Worm (Caenorhabditis elegans) whole organism, L3 larva: ENCODE data around the gene K03H1.9.

Experiments
- R02D3.7 ChIP-seq: fragments of 150-350 bp; optimal IDR thresholded peaks from 2 replicates; lab custom pipeline; 2014; ENCODE audit warnings: missing biosample characterization, missing genetic modification characterization
- ZK546.5 ChIP-seq: sonication (generic microtip); optimal IDR thresholded peaks from 2 replicates; lab custom pipeline; 2017; ENCODE audit warnings: missing biosample characterization, missing genetic modification characterization
- aly-2 ChIP-seq: fragments of 150-350 bp; optimal IDR thresholded peaks from 2 replicates; lab custom pipeline; 2014; ENCODE audit warnings: missing biosample characterization, missing genetic modification characterization
- ama-1 ChIP-seq: fragments of 150-350 bp; optimal IDR thresholded peaks from 2 replicates; lab custom pipeline; 2018
- ceh-28 ChIP-seq: fragments of 150-350 bp; optimal IDR thresholded peaks from 2 replicates; lab custom pipeline; 2014; ENCODE audit warnings: missing biosample characterization, missing genetic modification reagents, missing genetic modification characterization
- ceh-82 ChIP-seq: fragments of 150-350 bp; optimal IDR thresholded peaks from 2 replicates; lab custom pipeline; 2014; ENCODE audit warnings: missing biosample characterization, missing genetic modification characterization
- daf-12 ChIP-seq: fragments of 150-350 bp; optimal IDR thresholded peaks from 2 replicates; lab custom pipeline; 2014; ENCODE audit warnings: missing biosample characterization, missing genetic modification reagents, missing genetic modification characterization
- elt-1 ChIP-seq: fragments of 150-350 bp; optimal IDR thresholded peaks from 2 replicates; lab custom pipeline; 2014; ENCODE audit warnings: missing biosample characterization, missing genetic modification characterization
- elt-2 ChIP-seq: sonication (generic microtip); optimal IDR thresholded peaks from 2 replicates; lab custom pipeline; 2016; ENCODE audit warnings: missing genetic modification reagents, mild to moderate bottlenecking, missing genetic modification characterization, missing compliant biosample characterization
- elt-3 ChIP-seq, 3 experiments: fragments of 150-350 bp in 1 of 3; sonication (generic microtip) in 2 of 3; optimal IDR thresholded peaks; 2 replicates in 2 of 3; 4 replicates in 1 of 3; lab custom pipeline; 2014 to 2017; ENCODE audit warnings: missing biosample characterization in 3 of 3, missing genetic modification characterization in 3 of 3
- hmg-11 ChIP-seq: sonication (generic microtip); optimal IDR thresholded peaks from 2 replicates; lab custom pipeline; 2016; ENCODE audit warnings: missing genetic modification characterization, missing compliant biosample characterization
- jun-1 ChIP-seq: fragments of 150-350 bp; optimal IDR thresholded peaks from 2 replicates; lab custom pipeline; 2014; ENCODE audit warnings: missing biosample characterization, missing genetic modification reagents, missing genetic modification characterization
- lin-15B ChIP-seq: fragments of 150-350 bp; optimal IDR thresholded peaks from 2 replicates; lab custom pipeline; 2014; ENCODE audit warnings: missing biosample characterization, missing genetic modification characterization
- lin-39 ChIP-seq: fragments of 150-350 bp; optimal IDR thresholded peaks from 2 replicates; lab custom pipeline; 2018; ENCODE audit warnings: missing biosample characterization, missing genetic modification reagents, missing genetic modification characterization
- lsy-12 ChIP-seq: sonication (generic microtip); optimal IDR thresholded peaks from 2 replicates; lab custom pipeline; 2016; ENCODE audit warnings: mild to moderate bottlenecking, missing genetic modification characterization, missing compliant biosample characterization
- mdl-1 ChIP-seq: fragments of 150-350 bp; optimal IDR thresholded peaks from 2 replicates; lab custom pipeline; 2014; ENCODE audit warnings: missing biosample characterization, missing genetic modification characterization
- nhr-11 ChIP-seq: fragments of 150-350 bp; optimal IDR thresholded peaks from 2 replicates; lab custom pipeline; 2014; ENCODE audit warnings: missing biosample characterization, missing genetic modification characterization
- nhr-12 ChIP-seq: fragments of 150-350 bp; optimal IDR thresholded peaks from 2 replicates; lab custom pipeline; 2014; ENCODE audit warnings: missing biosample characterization, missing genetic modification characterization
- nhr-23 ChIP-seq: fragments of 150-350 bp; optimal IDR thresholded peaks from 2 replicates; lab custom pipeline; 2014; ENCODE audit warnings: missing biosample characterization, missing genetic modification reagents, missing genetic modification characterization
- nhr-67 ChIP-seq: fragments of 150-350 bp; optimal IDR thresholded peaks from 2 replicates; lab custom pipeline; 2014; ENCODE audit warnings: missing biosample characterization, missing genetic modification characterization
- pha-4 ChIP-seq: fragments of 150-350 bp; optimal IDR thresholded peaks from 2 replicates; lab custom pipeline; 2014; ENCODE audit warnings: missing biosample characterization, missing genetic modification reagents, missing genetic modification characterization
- pqm-1 ChIP-seq: fragments of 150-350 bp; optimal IDR thresholded peaks from 2 replicates; lab custom pipeline; 2017; ENCODE audit warnings: missing biosample characterization, missing genetic modification characterization, inconsistent platforms
- tbx-2 ChIP-seq: sonication (generic microtip); optimal IDR thresholded peaks from 2 replicates; lab custom pipeline; 2016; ENCODE audit warnings: mild to moderate bottlenecking, missing genetic modification characterization, missing compliant biosample characterization
- unc-39 ChIP-seq: sonication (generic microtip); optimal IDR thresholded peaks from 4 replicates; lab custom pipeline; 2017; ENCODE audit warnings: missing biosample characterization, missing genetic modification characterization
- unc-62 ChIP-seq: fragments of 150-350 bp; sonication (generic microtip); optimal IDR thresholded peaks from 4 replicates; lab custom pipeline; 2014; ENCODE audit warnings: missing biosample characterization, missing genetic modification reagents, missing genetic modification characterization
- ztf-11 ChIP-seq: fragments of 150-350 bp; optimal IDR thresholded peaks from 2 replicates; lab custom pipeline; 2014; ENCODE audit warnings: missing biosample characterization, missing genetic modification characterization

Gene K03H1.9

DNA sequence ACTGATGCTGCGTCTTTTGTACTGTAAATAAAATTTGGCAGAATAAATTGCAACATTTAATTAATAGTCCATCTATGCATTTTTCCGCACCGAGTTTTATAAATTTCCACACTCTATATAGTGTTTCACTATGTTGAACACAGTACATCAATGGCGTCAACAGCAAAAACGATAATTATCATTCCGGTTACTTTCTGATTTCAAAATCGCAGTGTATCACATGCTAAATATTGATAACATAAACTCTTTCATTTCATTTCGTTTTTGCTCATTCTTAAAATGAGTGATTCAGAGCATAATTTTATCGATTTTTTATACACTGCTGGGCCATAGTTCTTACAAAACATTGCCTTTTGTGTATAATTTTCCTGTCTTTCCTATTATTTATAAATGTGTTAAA lies 19.0 kb downstream of the K03H1.9 start:
- peak; percentile 71 for TF ChIP-seq elt-2 (tag; lab: Kevin White, UChicago)
- peak; percentile 2 for TF ChIP-seq ceh-28 (tag; lab: Kevin White, UChicago)
- no peak for TF ChIP-seq ama-1
- no peak for TF ChIP-seq ceh-82
- TF ChIP-seq pqm-1 (tag; lab: Kevin White, UChicago), result peak; percentile 71
- peak; percentile 43 for TF ChIP-seq pha-4 (tag; lab: Kevin White, UChicago)
- no peak for TF ChIP-seq nhr-67 (tag; lab: Kevin White, UChicago)

DNA sequence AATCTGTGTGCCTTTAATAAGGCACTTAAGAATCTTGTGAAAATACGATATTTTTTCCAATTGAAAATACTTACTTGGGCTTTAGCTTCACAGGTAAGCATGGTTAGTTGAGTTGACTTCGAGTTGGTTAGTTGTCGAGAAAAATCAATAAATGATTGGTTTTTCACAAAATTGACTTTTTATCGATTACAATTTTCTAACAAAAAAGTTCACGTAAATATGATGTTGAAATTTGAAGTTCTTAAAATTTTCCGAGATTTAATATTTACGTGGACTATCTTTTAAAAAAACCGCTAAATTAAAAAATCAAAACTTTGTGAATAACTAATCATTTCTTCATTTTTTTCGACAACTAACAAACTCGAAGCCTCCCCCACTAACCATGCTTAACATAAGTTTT lies 20.5 kb downstream of the K03H1.9 start, which contains the start of gene F40F12.3:
Gene F40F12.3 (minus strand): TSS at position 101 of the 400 bp plus-strand sequence.
- TF ChIP-seq lin-15B (tag; lab: Kevin White, UChicago) (no peak), ztf-11 (no peak), daf-12 (tag; lab: Kevin White, UChicago) (no peak), hmg-11 (no peak), lsy-12 (tag; lab: Kevin White, UChicago) (no peak), nhr-23 (tag; lab: Kevin White, UChicago) (no peak)
- TF ChIP-seq, all 47 proteins: peak for 0

DNA sequence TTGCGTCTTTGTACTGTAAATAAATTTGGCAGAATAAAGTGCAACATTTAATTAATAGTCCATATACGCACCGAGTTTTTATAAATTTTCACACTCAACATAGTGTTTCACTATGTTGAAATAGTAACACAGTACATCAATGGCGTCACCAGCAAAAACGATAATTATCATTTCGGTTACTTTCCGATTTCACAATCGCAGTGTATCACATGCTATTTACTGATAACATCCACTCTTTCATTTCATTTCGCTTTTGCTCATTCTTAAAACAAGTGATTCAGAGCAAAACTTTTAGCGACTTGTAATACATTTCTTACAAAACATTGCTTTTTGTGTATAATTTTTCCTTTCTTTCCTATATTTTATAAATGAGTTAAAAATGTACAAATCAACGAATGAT lies 27.6 kb downstream of the K03H1.9 start, which contains the start of gene cbp-3:
Gene cbp-3 (plus strand): TSS at position 272 of the 400 bp plus-strand sequence.
- no peak for TF ChIP-seq ZK546.5 (tag; lab: Kevin White, UChicago)
- TF ChIP-seq elt-3 (tag; optimal IDR thresholded peaks at IDR 0.05; lab: Kevin White, UChicago), result no peak
- TF ChIP-seq pqm-1 (tag; lab: Kevin White, UChicago), result peak; percentile 93
- TF ChIP-seq R02D3.7 (tag; lab: Kevin White, UChicago), result no peak
- TF ChIP-seq mdl-1 (tag; lab: Kevin White, UChicago), result no peak
- TF ChIP-seq elt-2 (tag; lab: Kevin White, UChicago), result peak; percentile 83
- TF ChIP-seq tbx-2 (tag; lab: Kevin White, UChicago), result no peak
- no peak for TF ChIP-seq nhr-12
- peak; percentile 66 for TF ChIP-seq pha-4 (tag; lab: Kevin White, UChicago)
- no peak for TF ChIP-seq hmg-11
- TF ChIP-seq jun-1 (tag; lab: Kevin White, UChicago), result no peak

DNA sequence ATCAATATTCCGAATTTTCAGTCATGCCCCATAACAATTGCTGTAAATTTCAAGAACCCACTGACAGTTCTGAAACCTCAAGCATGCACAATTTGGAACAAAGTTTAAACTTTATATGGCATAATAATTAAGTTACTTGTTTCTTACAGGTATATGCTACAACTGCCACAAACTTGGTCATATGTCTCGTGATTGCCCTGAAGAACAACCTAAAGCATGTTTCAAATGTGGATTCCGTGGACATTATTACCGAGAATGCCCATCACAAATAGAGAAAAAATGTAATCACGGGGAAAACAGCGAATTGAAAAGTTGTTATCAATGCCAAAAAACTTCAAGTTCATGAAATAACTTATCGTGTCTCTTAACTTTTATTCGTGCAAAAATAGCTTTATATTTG lies 28.3 kb downstream of the K03H1.9 start:
- TF ChIP-seq elt-1 (tag; lab: Kevin White, UChicago), result no peak
- peak; percentile 17 for TF ChIP-seq elt-2 (tag; lab: Kevin White, UChicago)

DNA sequence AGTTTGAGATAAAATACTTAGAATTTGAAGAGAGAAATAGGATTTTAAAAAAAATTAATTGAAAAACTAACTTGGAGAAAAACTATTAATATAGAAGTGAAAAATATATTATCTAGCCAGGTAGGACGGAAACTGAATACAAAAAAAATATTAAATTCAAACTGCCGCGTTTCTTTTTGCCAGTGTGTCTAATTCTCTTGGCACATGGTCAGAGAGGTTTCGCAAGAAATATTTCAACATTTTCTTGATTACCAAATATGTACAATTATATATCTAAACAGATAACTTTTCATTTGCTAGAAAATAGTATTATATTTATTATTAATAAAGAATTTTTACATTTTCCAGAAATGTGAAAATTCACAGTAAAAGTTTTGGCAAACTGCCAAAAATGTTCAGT lies 28.8 kb downstream of the K03H1.9 start:
- TF ChIP-seq aly-2 (tag; lab: Kevin White, UChicago) (no peak), lsy-12 (tag; lab: Kevin White, UChicago) (no peak), jun-1 (tag; lab: Kevin White, UChicago) (no peak)

DNA sequence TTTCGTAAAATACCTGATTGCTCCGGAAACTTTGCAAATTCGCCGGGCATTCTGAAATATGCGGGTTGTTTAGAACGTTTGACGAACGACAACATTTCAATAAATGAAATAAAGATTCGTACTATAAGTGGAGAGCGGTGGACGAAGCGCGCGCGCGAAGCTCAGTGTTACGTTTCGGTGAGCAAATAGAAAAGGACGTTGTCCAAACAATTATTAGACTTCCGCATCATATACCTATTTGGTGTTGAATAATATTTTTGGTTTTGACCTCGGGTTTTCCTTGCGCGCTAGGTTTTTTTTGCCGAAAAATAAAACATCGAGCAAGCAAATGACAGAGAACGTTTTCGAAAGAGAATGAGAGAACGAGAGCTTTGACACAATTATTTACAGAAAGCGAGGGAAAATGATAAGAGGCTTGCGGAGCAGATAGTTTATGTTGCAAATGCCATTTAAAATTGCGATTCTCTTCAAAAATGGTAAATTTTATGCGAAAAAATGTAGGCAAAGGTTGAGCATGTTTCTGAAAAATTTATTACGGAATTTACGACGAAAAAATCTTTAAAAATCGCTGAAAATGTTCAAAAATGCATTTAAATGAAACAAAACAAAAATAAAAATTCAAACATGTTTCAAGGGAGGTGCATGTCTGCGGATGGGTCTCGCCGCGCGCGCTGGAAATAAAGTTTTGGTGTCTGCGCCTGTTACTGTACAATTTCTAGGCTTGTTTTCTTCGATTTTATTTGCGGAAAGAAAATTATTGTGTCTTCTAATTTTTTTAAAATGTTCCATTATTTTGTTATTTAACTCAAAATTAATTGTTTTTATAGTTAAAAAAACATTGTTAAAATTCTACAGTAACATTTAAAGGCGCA lies 30.4 kb downstream of the K03H1.9 start, which contains the start of the genes cyld-1 and F40F12.9:
Gene cyld-1 (minus strand): TSS at position 51 of the 872 bp plus-strand sequence.
Gene F40F12.9 (plus strand): TSS at position 721 of the 872 bp plus-strand sequence.
- TF ChIP-seq hmg-11 (no peak), pha-4 (tag; lab: Kevin White, UChicago) (peak; percentile 87), elt-3 (tag; optimal IDR thresholded peaks at IDR 0.05; lab: Kevin White, UChicago) (no peak), elt-2 (tag; lab: Kevin White, UChicago) (peak; percentile 45), lsy-12 (tag; lab: Kevin White, UChicago) (no peak)

DNA sequence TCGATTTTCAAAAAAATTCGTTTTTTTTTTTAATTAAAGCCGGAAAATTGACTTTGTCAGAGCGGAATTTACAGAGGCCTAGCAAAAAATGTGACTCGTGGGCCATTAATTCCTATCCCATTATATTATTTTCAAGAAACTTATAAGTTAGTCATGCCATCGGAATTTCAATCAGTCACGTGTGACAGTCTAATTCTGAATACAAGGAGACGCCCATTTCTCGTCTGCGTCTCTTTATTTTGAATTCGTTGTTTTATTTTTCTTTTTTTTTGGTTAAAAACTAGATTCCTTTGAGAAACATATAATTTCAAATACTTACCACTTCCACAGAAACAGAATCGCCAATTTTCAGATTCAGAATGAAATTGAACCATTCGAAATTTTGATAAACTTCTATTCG lies 32.5 kb downstream of the K03H1.9 start:
- TF ChIP-seq lin-39 (tag; lab: Kevin White, UChicago), result no peak
- TF ChIP-seq nhr-11 (tag; lab: Kevin White, UChicago), result no peak
- TF ChIP-seq unc-39, result no peak
- TF ChIP-seq lsy-12 (tag; lab: Kevin White, UChicago), result no peak
- TF ChIP-seq unc-62 (GFP tag; lab: Kevin White, UChicago), result no peak
- TF ChIP-seq ceh-28 (tag; lab: Kevin White, UChicago), result no peak
- TF ChIP-seq tbx-2 (tag; lab: Kevin White, UChicago), result no peak
